Fruit fly (Drosophila melanogaster) whole organism, embryonic: ENCODE results near the gene Cand1.
A peak's percentile ranks its signal among the peaks of the same experiment; 100 is the strongest.

ENCODE experiments used
- Antp ChIP-seq: fragments of 200-800 bp; sonication (Bioruptor generic); optimal IDR thresholded peaks from 3 replicates; lab custom pipeline; 2016; ENCODE audit warnings: missing biosample characterization, missing genetic modification characterization
- CG11085 ChIP-seq: fragments of 200-800 bp; sonication (Bioruptor generic); IDR thresholded peaks from 2 replicates; pipeline ENCODE4 v1.3.6; 2022; ENCODE audit warnings: missing biosample characterization, missing genetic modification characterization
- CG12104 ChIP-seq: fragments of 200-800 bp; sonication (Bioruptor generic); optimal IDR thresholded peaks from 3 replicates; lab custom pipeline; 2016; ENCODE audit warnings: missing biosample characterization, missing genetic modification characterization
- CG12299 ChIP-seq: fragments of 200-800 bp; sonication (Bioruptor generic); optimal IDR thresholded peaks from 2 replicates; lab custom pipeline; 2018; ENCODE audit warnings: missing biosample characterization, mild to moderate bottlenecking, missing genetic modification characterization
- CG13296 ChIP-seq: fragments of 200-800 bp; sonication (Bioruptor generic); optimal IDR thresholded peaks from 3 replicates; lab custom pipeline; 2018; ENCODE audit warnings: missing biosample characterization, mild to moderate bottlenecking, missing genetic modification characterization
- CG14014 ChIP-seq: fragments of 200-800 bp; sonication (Bioruptor generic); IDR thresholded peaks from 2 replicates; pipeline ENCODE4 v1.3.6; 2022; ENCODE audit warnings: missing biosample characterization, missing genetic modification characterization
- CG14965 ChIP-seq: fragments of 200-800 bp; sonication (Bioruptor generic); optimal IDR thresholded peaks from 2 replicates; lab custom pipeline; 2016; ENCODE audit warnings: missing biosample characterization, missing genetic modification characterization, borderline replicate concordance
- CG1832 ChIP-seq: fragments of 200-800 bp; sonication (Bioruptor generic); optimal IDR thresholded peaks from 2 replicates; lab custom pipeline; 2017; ENCODE audit warnings: missing biosample characterization, mild to moderate bottlenecking, missing genetic modification characterization, inconsistent platforms
- CG2116 ChIP-seq: fragments of 200-800 bp; sonication (Bioruptor generic); optimal IDR thresholded peaks from 3 replicates; lab custom pipeline; 2018; ENCODE audit warnings: missing biosample characterization, mild to moderate bottlenecking, missing genetic modification characterization
- CG2678 ChIP-seq: fragments of 200-800 bp; sonication (Bioruptor generic); optimal IDR thresholded peaks from 3 replicates; lab custom pipeline; 2019; ENCODE audit warnings: missing biosample characterization, mild to moderate bottlenecking, missing genetic modification characterization, moderate library complexity
- CG31365 ChIP-seq: fragments of 200-800 bp; sonication (Bioruptor generic); optimal IDR thresholded peaks from 2 replicates; lab custom pipeline; 2018; ENCODE audit warnings: missing biosample characterization, mild to moderate bottlenecking, missing genetic modification characterization
- CG32767 ChIP-seq: fragments of 200-800 bp; sonication (Bioruptor generic); IDR thresholded peaks from 2 replicates; pipeline ENCODE4 v1.3.6; 2022; ENCODE audit warnings: missing biosample characterization, missing genetic modification characterization
- CG3281 ChIP-seq: fragments of 200-800 bp; sonication (Bioruptor generic); optimal IDR thresholded peaks from 3 replicates; lab custom pipeline; 2017; ENCODE audit warnings: missing biosample characterization, mild to moderate bottlenecking, missing genetic modification characterization
- CG34376 ChIP-seq: fragments of 200-800 bp; sonication (Bioruptor generic); optimal IDR thresholded peaks from 2 replicates; lab custom pipeline; 2018; ENCODE audit warnings: missing biosample characterization, mild to moderate bottlenecking, missing genetic modification characterization
- CG34422 ChIP-seq: fragments of 200-800 bp; sonication (Bioruptor generic); IDR thresholded peaks from 3 replicates; pipeline ENCODE4 v1.3.6; 2022; ENCODE audit warnings: missing biosample characterization, missing genetic modification characterization
- CG42726 ChIP-seq: fragments of 200-800 bp; sonication (Bioruptor generic); IDR thresholded peaks from 2 replicates; pipeline ENCODE4 v1.3.6; 2022; ENCODE audit warnings: missing biosample characterization, missing genetic modification characterization; ENCODE audit not compliant: partially characterized antibody
- CG4617 ChIP-seq: fragments of 200-800 bp; sonication (Bioruptor generic); optimal IDR thresholded peaks from 3 replicates; lab custom pipeline; 2016; ENCODE audit warnings: missing biosample characterization, missing genetic modification characterization, borderline replicate concordance
- CG6683 ChIP-seq: fragments of 200-800 bp; sonication (Bioruptor generic); optimal IDR thresholded peaks from 2 replicates; lab custom pipeline; 2017; ENCODE audit warnings: missing biosample characterization, mild to moderate bottlenecking, missing genetic modification characterization, missing genetic modification reagents
- CG6791 ChIP-seq: fragments of 200-800 bp; sonication (Bioruptor generic); IDR thresholded peaks from 3 replicates; pipeline ENCODE4 v1.3.6; 2022; ENCODE audit warnings: missing biosample characterization, missing genetic modification characterization; ENCODE audit not compliant: partially characterized antibody
- CG7357 ChIP-seq: fragments of 200-800 bp; sonication (Bioruptor generic); IDR thresholded peaks from 3 replicates; pipeline ENCODE4 v1.3.6; 2022; ENCODE audit warnings: missing biosample characterization, missing genetic modification characterization
- CG7786 ChIP-seq: fragments of 200-800 bp; sonication (Bioruptor generic); optimal IDR thresholded peaks from 2 replicates; lab custom pipeline; 2016; ENCODE audit warnings: missing biosample characterization, missing genetic modification characterization
- CG8281 ChIP-seq: fragments of 200-800 bp; sonication (Bioruptor generic); optimal IDR thresholded peaks from 2 replicates; lab custom pipeline; 2018; ENCODE audit warnings: missing biosample characterization, mild to moderate bottlenecking, missing genetic modification characterization, moderate library complexity
- CoRest ChIP-seq: fragments of 200-800 bp; sonication (Bioruptor generic); optimal IDR thresholded peaks from 3 replicates; lab custom pipeline; 2018; ENCODE audit warnings: missing biosample characterization, mild to moderate bottlenecking, missing genetic modification characterization, moderate library complexity
- Deaf1 ChIP-seq: fragments of 200-800 bp; optimal IDR thresholded peaks from 3 replicates; lab custom pipeline; 2019; ENCODE audit warnings: missing biosample characterization, mild to moderate bottlenecking, missing genetic modification characterization, moderate library complexity
- Dfd ChIP-seq, 2 experiments: fragments of >200 bp; optimal IDR thresholded peaks; 2 replicates each; lab custom pipeline; 2017; ENCODE audit warnings: missing biosample characterization in 2 of 2, missing genetic modification characterization in 2 of 2
- GATAe ChIP-seq: fragments of 200-800 bp; sonication (Bioruptor generic); conservative IDR thresholded peaks from 2 replicates; pipeline ENCODE4 v1.3.6; 2022; ENCODE audit warnings: missing biosample characterization, missing genetic modification characterization
- HHEX ChIP-seq: fragments of 200-800 bp; sonication (Bioruptor generic); optimal IDR thresholded peaks from 3 replicates; lab custom pipeline; 2017; ENCODE audit warnings: missing biosample characterization, mild to moderate bottlenecking, missing genetic modification characterization, missing genetic modification reagents
- Max ChIP-seq: fragments of 200-800 bp; sonication (Bioruptor generic); optimal IDR thresholded peaks from 2 replicates; lab custom pipeline; 2016; ENCODE audit warnings: missing biosample characterization, mild to moderate bottlenecking, missing genetic modification characterization
- NfI ChIP-seq: fragments of 200-800 bp; sonication (Bioruptor generic); optimal IDR thresholded peaks from 3 replicates; lab custom pipeline; 2018; ENCODE audit warnings: missing biosample characterization, mild to moderate bottlenecking, missing genetic modification characterization, moderate library complexity
- Pdp1 ChIP-seq, 2 experiments: fragments of 200-800 bp; sonication (Bioruptor generic); optimal IDR thresholded peaks; 3 replicates each; lab custom pipeline; 2016; ENCODE audit warnings: missing biosample characterization in 2 of 2, missing genetic modification characterization in 2 of 2, mild to moderate bottlenecking in 1 of 2, moderate library complexity in 1 of 2
- Ptx1 ChIP-seq: fragments of 200-800 bp; sonication (Bioruptor generic); IDR thresholded peaks from 2 replicates; pipeline ENCODE4 v1.3.6; 2022; ENCODE audit warnings: missing biosample characterization, missing genetic modification characterization
- Side ChIP-seq: fragments of 200-800 bp; sonication (Bioruptor generic); optimal IDR thresholded peaks from 2 replicates; lab custom pipeline; 2016; ENCODE audit warnings: missing biosample characterization, missing genetic modification characterization
- Sox100B ChIP-seq: fragments of 200-800 bp; sonication (Bioruptor generic); optimal IDR thresholded peaks from 3 replicates; lab custom pipeline; 2018; ENCODE audit warnings: missing biosample characterization, mild to moderate bottlenecking, missing genetic modification characterization
- Xrp1 ChIP-seq: fragments of 200-800 bp; sonication (Bioruptor generic); IDR thresholded peaks from 2 replicates; pipeline ENCODE4 v1.3.6; 2022; ENCODE audit warnings: missing biosample characterization, missing genetic modification characterization
- ase ChIP-seq: fragments of 200-800 bp; sonication (Bioruptor generic); IDR thresholded peaks from 3 replicates; pipeline ENCODE4 v1.3.6; 2022; ENCODE audit warnings: missing biosample characterization, missing genetic modification characterization
- cg ChIP-seq: fragments of 200-800 bp; sonication (Bioruptor generic); optimal IDR thresholded peaks from 3 replicates; lab custom pipeline; 2019; ENCODE audit warnings: missing biosample characterization, mild to moderate bottlenecking, missing genetic modification characterization, moderate library complexity
- ci ChIP-seq: fragments of 200-800 bp; sonication (Bioruptor generic); IDR thresholded peaks from 3 replicates; pipeline ENCODE4 v1.3.6; 2022; ENCODE audit warnings: missing biosample characterization, missing genetic modification characterization
- cwo ChIP-seq: fragments of 200-800 bp; sonication (Bioruptor generic); optimal IDR thresholded peaks from 3 replicates; lab custom pipeline; 2017; ENCODE audit warnings: missing biosample characterization, missing genetic modification characterization, mild to moderate bottlenecking, moderate library complexity, missing genetic modification reagents
- gcm ChIP-seq: fragments of 200-800 bp; sonication (Bioruptor generic); optimal IDR thresholded peaks from 2 replicates; lab custom pipeline; 2019; ENCODE audit warnings: missing biosample characterization, mild to moderate bottlenecking, missing genetic modification characterization, moderate library complexity
- h ChIP-seq: fragments of >200 bp; optimal IDR thresholded peaks from 2 replicates; lab custom pipeline; 2017
- ind ChIP-seq: fragments of 200-800 bp; sonication (Bioruptor generic); optimal IDR thresholded peaks from 3 replicates; lab custom pipeline; 2016; ENCODE audit warnings: missing biosample characterization, missing genetic modification characterization
- mirr ChIP-seq: fragments of 200-800 bp; sonication (Bioruptor generic); optimal IDR thresholded peaks from 3 replicates; lab custom pipeline; 2018; ENCODE audit warnings: missing biosample characterization, mild to moderate bottlenecking, missing genetic modification characterization
- otp ChIP-seq: fragments of 200-800 bp; sonication (Bioruptor generic); IDR thresholded peaks from 3 replicates; pipeline ENCODE4, ENCODE4 v1.3.6; 2022; ENCODE audit warnings: missing biosample characterization, missing genetic modification characterization
- pho ChIP-seq: fragments of 200-800 bp; sonication (Bioruptor generic); optimal IDR thresholded peaks from 2 replicates; lab custom pipeline; 2016; ENCODE audit warnings: missing biosample characterization, missing genetic modification characterization
- run ChIP-seq: fragments of 200-800 bp; sonication (Bioruptor generic); optimal IDR thresholded peaks from 3 replicates; lab custom pipeline; 2018; ENCODE audit warnings: missing biosample characterization, mild to moderate bottlenecking, missing genetic modification characterization
- sens ChIP-seq: fragments of 200-800 bp; sonication (Bioruptor generic); peaks from one replicate; lab custom pipeline; 2016; ENCODE audit warnings: missing biosample characterization, missing genetic modification characterization
- tna ChIP-seq: fragments of 200-800 bp; sonication (Bioruptor generic); IDR thresholded peaks from 2 replicates; pipeline ENCODE4 v1.3.6; 2022; ENCODE audit warnings: missing biosample characterization, missing genetic modification characterization; ENCODE audit not compliant: partially characterized antibody
- tup ChIP-seq: fragments of 200-800 bp; sonication (Bioruptor generic); optimal IDR thresholded peaks from 2 replicates; lab custom pipeline; 2016; ENCODE audit warnings: missing biosample characterization, mild to moderate bottlenecking, missing genetic modification characterization, moderate library complexity
- wek ChIP-seq: fragments of 200-800 bp; sonication (Bioruptor generic); optimal IDR thresholded peaks from 3 replicates; lab custom pipeline; 2018; ENCODE audit warnings: missing biosample characterization, mild to moderate bottlenecking, missing genetic modification characterization, moderate library complexity

Gene Cand1

DNA sequence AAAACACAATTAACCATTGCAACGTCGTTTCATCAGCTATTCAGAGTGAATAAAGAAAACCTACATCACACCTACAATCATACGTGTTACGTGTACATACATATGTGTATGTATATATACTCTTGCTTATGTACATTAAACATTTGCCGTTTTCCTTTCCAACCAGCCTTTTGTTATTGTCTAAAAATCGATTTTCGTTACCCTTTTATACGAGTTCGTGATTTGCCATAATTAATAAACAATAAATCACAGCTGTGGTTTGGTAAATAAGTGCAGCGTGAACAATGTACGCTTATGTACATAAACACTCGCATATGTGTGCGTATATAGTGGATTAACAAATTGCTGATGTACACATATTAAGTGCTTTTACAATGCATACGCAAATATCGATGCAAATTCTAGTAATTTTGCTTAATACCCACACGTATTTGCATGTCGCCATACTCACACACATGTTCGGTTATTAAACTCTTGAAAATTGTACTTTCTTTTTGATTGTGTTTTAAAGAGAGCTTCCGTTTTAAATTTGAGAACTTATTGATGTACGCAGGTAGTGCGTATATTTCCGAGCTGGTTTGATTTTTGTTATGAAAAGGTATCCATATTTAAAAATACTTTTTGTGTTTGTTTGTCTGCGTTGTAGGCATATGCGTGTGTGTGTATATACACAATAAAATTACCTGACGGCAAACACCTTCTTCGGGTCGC, 34.5 kb upstream of the Cand1 start (continued):
- no peak for TF ChIP-seq ci (GFP tag; lab: Robert Waterston, UW)
- no peak for TF ChIP-seq pho (GFP tag; lab: Kevin White, UChicago)
- no peak for TF ChIP-seq run
- no peak for TF ChIP-seq CG2116 (GFP tag; lab: Kevin White, UChicago)
- TF ChIP-seq CG32767 (GFP tag; lab: Robert Waterston, UW): peak; percentile 19; the same call in 1 of the 2 replicates
- TF ChIP-seq CG14014 (GFP tag; lab: Robert Waterston, UW): peak; percentile 27; the same call in 1 of the 2 replicates
- TF ChIP-seq Deaf1 (tag; lab: Kevin White, UChicago): no peak
- TF ChIP-seq ase (GFP tag; lab: Robert Waterston, UW): no peak
- no peak for TF ChIP-seq gcm (GFP tag; lab: Kevin White, UChicago)
- no peak for TF ChIP-seq Antp (GFP tag; lab: Kevin White, UChicago)
- TF ChIP-seq CG6791 (GFP tag; lab: Robert Waterston, UW): no peak
- no peak for TF ChIP-seq CG34422 (GFP tag; lab: Robert Waterston, UW)
- peak; percentile 60 for TF ChIP-seq CG13296 (GFP tag; lab: Kevin White, UChicago)
- no peak for TF ChIP-seq CG6683 (GFP tag; lab: Kevin White, UChicago)
- TF ChIP-seq cwo: no peak
- no peak for TF ChIP-seq CG42726
- 0 out of 2 replicates have a peak, but pooled peaks have one; percentile 6 for TF ChIP-seq Xrp1 (GFP tag; lab: Robert Waterston, UW)
- no peak for TF ChIP-seq ind (GFP tag; lab: Kevin White, UChicago)
- no peak for TF ChIP-seq CoRest (tag; lab: Kevin White, UChicago)
- TF ChIP-seq NfI: no peak
- TF ChIP-seq Max (GFP tag; lab: Kevin White, UChicago): no peak
- no peak for TF ChIP-seq CG11085
- 0 out of 2 replicates have a peak, but pooled peaks have one; percentile 17 for TF ChIP-seq tna
- TF ChIP-seq CG12104: no peak
- no peak for TF ChIP-seq CG2678 (tag; lab: Kevin White, UChicago)
- TF ChIP-seq h (lab: Kevin White, UChicago): no peak
- TF ChIP-seq Ptx1 (GFP tag; lab: Robert Waterston, UW): no peak
- TF ChIP-seq Pdp1 (GFP tag; optimal IDR thresholded peaks at IDR 0.05; lab: Kevin White, UChicago): peak in 1 of 2 experiments; percentile 74
- no peak for TF ChIP-seq CG31365 (tag; lab: Kevin White, UChicago)
- no peak for TF ChIP-seq Dfd (GFP tag; optimal IDR thresholded peaks at IDR 0.05; lab: Kevin White, UChicago)
- no peak for TF ChIP-seq CG7786
- TF ChIP-seq CG4617 (GFP tag; lab: Kevin White, UChicago): peak; percentile 17
- TF ChIP-seq wek (GFP tag; lab: Kevin White, UChicago): peak; percentile 42
- TF ChIP-seq CG12299 (tag; lab: Kevin White, UChicago): peak; percentile 23
- no peak for TF ChIP-seq otp (GFP tag; lab: Robert Waterston, UW)
- TF ChIP-seq Side (GFP tag; lab: Kevin White, UChicago): no peak
- no peak for TF ChIP-seq CG8281
- TF ChIP-seq GATAe (GFP tag; lab: Robert Waterston, UW): no peak
- TF ChIP-seq CG1832 (GFP tag; lab: Kevin White, UChicago): no peak
- TF ChIP-seq CG7357: no peak
- TF ChIP-seq tup: no peak
- no peak for TF ChIP-seq CG14965 (GFP tag; lab: Kevin White, UChicago)
- TF ChIP-seq cg (GFP tag; lab: Kevin White, UChicago): peak; percentile 84
- TF ChIP-seq CG3281 (GFP tag; lab: Kevin White, UChicago): peak; percentile 5
- no peak for TF ChIP-seq HHEX (GFP tag; lab: Kevin White, UChicago)
- TF ChIP-seq mirr (GFP tag; lab: Kevin White, UChicago): peak; percentile 13
- TF ChIP-seq Sox100B: peak; percentile 6
- TF ChIP-seq CG34376 (GFP tag; lab: Kevin White, UChicago): peak; percentile 60
- TF ChIP-seq sens: peak; percentile 80
